Worm (Caenorhabditis elegans): ENCODE data around the gene C06E1.1.
A peak's percentile ranks its signal among the peaks of the same experiment; 100 is the strongest.

The C06E1.1 gene

ce11 chrIII:8611282-8611681 lies 5.7 kb downstream of the C06E1.1 start:
- TF ChIP-seq akir-1 (GFP tag; optimal IDR thresholded peaks at IDR 0.05): no peak
- peak; percentile 47; the same call in 1 of the 2 replicates for TF ChIP-seq cebp-1 (GFP tag; IDR thresholded peaks at IDR 0.05)
- TF ChIP-seq cebp-1 (tag; optimal IDR thresholded peaks at IDR 0.05): peak; percentile 90

ce11 chrIII:8613573-8613972 lies 7.9 kb downstream of the C06E1.1 start:
- TF ChIP-seq fkh-3 (tag; optimal IDR thresholded peaks at IDR 0.05) (no peak), ekl-4 (GFP tag; IDR thresholded peaks at IDR 0.05) (no peak), dox-1 (GFP tag; IDR thresholded peaks at IDR 0.05) (no peak)

- TF ChIP-seq ceh-27 (GFP tag; optimal IDR thresholded peaks at IDR 0.05): no peak
- peak; percentile 42 for TF ChIP-seq lin-54 (GFP tag; optimal IDR thresholded peaks at IDR 0.05)
- no peak for TF ChIP-seq snpc-3.4 (tag; optimal IDR thresholded peaks at IDR 0.05)
- TF ChIP-seq F57A8.1 (GFP tag; optimal IDR thresholded peaks at IDR 0.05): no peak
- TF ChIP-seq F39B2.1 (GFP tag; IDR thresholded peaks at IDR 0.05): no peak
- no peak for TF ChIP-seq nfya-2 (GFP tag; IDR thresholded peaks at IDR 0.05)
- TF ChIP-seq mcd-1 (GFP tag; IDR thresholded peaks at IDR 0.05): peak; percentile 76
- TF ChIP-seq efl-1 (GFP tag; optimal IDR thresholded peaks at IDR 0.05): peak; percentile 51
These were observed 8.9 kb downstream of the C06E1.1 start, which contains the start of gene rha-2 for ce11 chrIII:8614490-8614889. TSS of gene rha-2 (minus strand) at chrIII:8614569.

ce11 chrIII:8616587-8616986 lies 11.0 kb downstream of the C06E1.1 start, which contains the start of gene C06E1.11:
TSS of gene C06E1.11 (minus strand) at chrIII:8616687.
- TF ChIP-seq hmg-20 (GFP tag; IDR thresholded peaks at IDR 0.05) (no peak), tlf-1 (GFP tag; optimal IDR thresholded peaks at IDR 0.05) (no peak)

ce11 chrIII:8618412-8618960 lies 12.9 kb downstream of the C06E1.1 start, which contains the start of gene C13G5.2:
TSS of gene C13G5.2 (minus strand) at chrIII:8618462.
- TF ChIP-seq efl-1 (GFP tag; optimal IDR thresholded peaks at IDR 0.05) (peak; percentile 46), hsf-1 (GFP tag; IDR thresholded peaks at IDR 0.05) (0 out of 2 replicates have a peak, but pooled peaks have one; percentile 46), mcd-1 (GFP tag; IDR thresholded peaks at IDR 0.05) (peak; percentile 27; the same call in 1 of the 2 replicates), F52B5.7 (tag; optimal IDR thresholded peaks at IDR 0.05) (no peak), let-607 (tag; optimal IDR thresholded peaks at IDR 0.05) (no peak), lin-54 (GFP tag; optimal IDR thresholded peaks at IDR 0.05) (peak; percentile 9), snpc-1.3 (tag; optimal IDR thresholded peaks at IDR 0.05; ENCODE audit: insufficient read depth) (peak; percentile 48), pha-4 (tag; optimal IDR thresholded peaks at IDR 0.05) (no peak), F33H1.4 (GFP tag; IDR thresholded peaks at IDR 0.05) (peak; percentile 92), Y79H2A.3 (GFP tag; conservative IDR thresholded peaks at IDR 0.05) (no peak), lsl-1 (GFP tag; optimal IDR thresholded peaks at IDR 0.05) (peak; percentile 94), ZK185.1 (tag; optimal IDR thresholded peaks at IDR 0.05; ENCODE audit: poor library complexity, severe bottlenecking) (no peak), tbp1 (GFP tag; optimal IDR thresholded peaks at IDR 0.05) (peak; percentile 31), madf-6 (GFP tag; IDR thresholded peaks at IDR 0.05) (peak; percentile 91), F37B4.10 (GFP tag; IDR thresholded peaks at IDR 0.05) (no peak), lir-1 (GFP tag; conservative IDR thresholded peaks at IDR 0.05) (no peak), ztf-6 (GFP tag; IDR thresholded peaks at IDR 0.05) (no peak), madf-8 (GFP tag; conservative IDR thresholded peaks at IDR 0.05) (peak; percentile 77), snpc-3.4 (tag; optimal IDR thresholded peaks at IDR 0.05) (peak; percentile 74), ekl-4 (GFP tag; IDR thresholded peaks at IDR 0.05) (no peak), ceh-58 (GFP tag; IDR thresholded peaks at IDR 0.05) (no peak), xnd-1 (tag; optimal IDR thresholded peaks at IDR 0.05) (peak; percentile 87), D2030.7 (GFP tag; IDR thresholded peaks at IDR 0.05) (peak; percentile 55; the same call in 1 of the 2 replicates), lsy-27 (tag; optimal IDR thresholded peaks at IDR 0.05; ENCODE audit: borderline replicate concordance, insufficient read depth) (no peak), nhr-80 (tag; optimal IDR thresholded peaks at IDR 0.05) (no peak), bed-1 (GFP tag; IDR thresholded peaks at IDR 0.05) (no peak)
